Worm (Caenorhabditis elegans): Measurements from ENCODE around the gene W04H10.2.

- TF ChIP-seq ceh-43 (GFP tag; optimal IDR thresholded peaks at IDR 0.05), result no peak
- no peak for TF ChIP-seq nhr-28 (tag; optimal IDR thresholded peaks at IDR 0.05)
- TF ChIP-seq ceh-83 (GFP tag; optimal IDR thresholded peaks at IDR 0.05), result no peak
- no peak for TF ChIP-seq sptf-1 (tag; optimal IDR thresholded peaks at IDR 0.05)
- TF ChIP-seq nhr-237 (tag; optimal IDR thresholded peaks at IDR 0.05), result no peak
Observed at ce11 chrII:584321-584848, 21.0 kb upstream of the W04H10.2 start, which contains the start of the genes W08F4.12 and W08F4.13.
